Worm (Caenorhabditis elegans) whole organism, L4 larva: ENCODE data around the gene Y43F8B.22.

Experiments used
- F37D6.2 ChIP-seq: sonication (generic microtip); optimal IDR thresholded peaks from 2 replicates; lab custom pipeline; 2016; ENCODE audit warnings: mild to moderate bottlenecking, missing genetic modification characterization, missing compliant biosample characterization
- Y5F2A.4 ChIP-seq: fragments of 200-800 bp; sonication (Bioruptor generic); optimal IDR thresholded peaks from 2 replicates; lab custom pipeline; 2018; ENCODE audit warnings: mild to moderate bottlenecking, missing genetic modification characterization, missing compliant biosample characterization
- dve-1 ChIP-seq: sonication (generic microtip); optimal IDR thresholded peaks from 2 replicates; lab custom pipeline; 2017; ENCODE audit warnings: antibody characterized with exemption, mild to moderate bottlenecking, missing genetic modification characterization, missing compliant biosample characterization; ENCODE audit not compliant: insufficient read depth
- egl-43 ChIP-seq: fragments of 200-800 bp; sonication (Bioruptor generic); IDR thresholded peaks from 2 replicates; pipeline ENCODE4 v1.3.6; 2022; ENCODE audit warnings: missing genetic modification reagents, missing genetic modification characterization, missing compliant biosample characterization
- madf-5 ChIP-seq, 2 experiments: fragments of 200-800 bp; sonication (Bioruptor generic); IDR thresholded peaks; 2 replicates each; pipeline ENCODE4 v1.3.6; 2022; ENCODE audit warnings: missing compliant biosample characterization in 2 of 2, missing genetic modification characterization in 2 of 2
- mdl-1 ChIP-seq, 2 experiments: fragments of 150-350 bp in 1 of 2; sonication (generic microtip) in 1 of 2; optimal IDR thresholded peaks; 2 replicates each; lab custom pipeline; 2014 to 2017; ENCODE audit warnings: missing biosample characterization in 2 of 2, missing genetic modification characterization in 2 of 2
- nhr-111 ChIP-seq: fragments of 200-800 bp; sonication (Bioruptor generic); optimal IDR thresholded peaks from 2 replicates; lab custom pipeline; 2018; ENCODE audit warnings: mild to moderate bottlenecking, missing genetic modification characterization, missing compliant biosample characterization
- nhr-237 ChIP-seq: sonication (generic microtip); optimal IDR thresholded peaks from 2 replicates; lab custom pipeline; 2017; ENCODE audit warnings: missing biosample characterization, missing genetic modification characterization
- nhr-42 ChIP-seq: fragments of 200-800 bp; sonication (Bioruptor generic); IDR thresholded peaks from 2 replicates; pipeline ENCODE4 v1.3.6; 2022; ENCODE audit warnings: missing genetic modification characterization, missing compliant biosample characterization
- pqm-1 ChIP-seq: sonication (generic microtip); optimal IDR thresholded peaks from 2 replicates; lab custom pipeline; 2017; ENCODE audit warnings: missing biosample characterization, missing genetic modification characterization
- zag-1 ChIP-seq: fragments of 150-350 bp; optimal IDR thresholded peaks from 2 replicates; lab custom pipeline; 2014; ENCODE audit warnings: missing biosample characterization, missing genetic modification characterization

DNA sequence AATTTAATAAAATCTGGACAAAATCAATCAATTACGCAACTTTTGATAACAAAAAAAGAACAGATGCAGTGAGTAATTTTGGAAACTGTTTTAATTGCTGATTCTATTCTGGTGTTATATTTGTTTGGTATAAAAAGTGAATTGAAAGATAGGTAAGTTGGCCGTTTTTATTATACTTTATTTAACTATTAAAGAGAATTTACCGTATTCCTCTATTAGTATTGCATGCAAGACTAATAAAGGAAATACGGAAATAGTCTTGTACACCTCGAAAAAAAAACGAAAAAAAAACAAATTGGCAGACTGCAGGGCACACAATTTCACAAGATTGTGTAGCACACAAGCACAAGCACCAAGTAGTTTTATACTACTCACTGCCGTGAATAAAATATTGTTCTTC is 20.0 kb upstream of the Y43F8B.22 start, which contains the start of gene Y43F8B.25:
- no peak for TF ChIP-seq nhr-237 (tag; lab: Kevin White, UChicago)
- TF ChIP-seq pqm-1 (tag; lab: Kevin White, UChicago), result no peak
- TF ChIP-seq nhr-42 (GFP tag; lab: Robert Waterston, UW), result no peak
- no peak for TF ChIP-seq Y5F2A.4 (GFP tag; lab: Kevin White, UChicago)
- TF ChIP-seq madf-5 (GFP tag; IDR thresholded peaks at IDR 0.05; lab: Robert Waterston, UW), result no peak
- no peak for TF ChIP-seq F37D6.2 (tag; lab: Kevin White, UChicago)
- TF ChIP-seq zag-1 (tag; lab: Kevin White, UChicago), result no peak
- TF ChIP-seq dve-1 (tag; lab: Kevin White, UChicago), result no peak
- TF ChIP-seq nhr-111, result no peak
- no peak for TF ChIP-seq egl-43 (GFP tag; lab: Robert Waterston, UW)
- no peak for TF ChIP-seq mdl-1 (tag; optimal IDR thresholded peaks at IDR 0.05; lab: Kevin White, UChicago)
